Worm (Caenorhabditis elegans) whole organism, early embryonic: ENCODE data around the gene F46H5.11.

Experiments
- aly-1 ChIP-seq: sonication (generic microtip); optimal IDR thresholded peaks from 2 replicates; lab custom pipeline; 2016; ENCODE audit warnings: missing genetic modification characterization, missing compliant biosample characterization
- ama-1 ChIP-seq: fragments of 150-350 bp; optimal IDR thresholded peaks from 2 replicates; lab custom pipeline; 2014
- ceh-13 ChIP-seq: fragments of 200-800 bp; sonication (Bioruptor generic); optimal IDR thresholded peaks from 2 replicates; lab custom pipeline; 2018; ENCODE audit warnings: mild to moderate bottlenecking, missing genetic modification characterization, missing compliant biosample characterization
- ceh-36 ChIP-seq: sonication (generic microtip); optimal IDR thresholded peaks from 2 replicates; lab custom pipeline; 2016; ENCODE audit warnings: missing genetic modification characterization, inconsistent platforms, missing compliant biosample characterization
- flt-1 ChIP-seq: fragments of 200-800 bp; sonication (Bioruptor generic); IDR thresholded peaks from 2 replicates; pipeline ENCODE4 v1.3.6; 2022; ENCODE audit warnings: missing genetic modification characterization, missing compliant biosample characterization
- hmg-4 ChIP-seq: fragments of 200-800 bp; sonication (Bioruptor generic); optimal IDR thresholded peaks from 2 replicates; lab custom pipeline; 2018; ENCODE audit warnings: mild to moderate bottlenecking, missing genetic modification characterization, missing compliant biosample characterization
- pes-1 ChIP-seq: fragments of 200-800 bp; sonication (Bioruptor generic); IDR thresholded peaks from 2 replicates; pipeline ENCODE4 v1.3.6; 2022; ENCODE audit warnings: missing genetic modification reagents, missing genetic modification characterization, missing compliant biosample characterization
- scrt-1 ChIP-seq: fragments of 200-800 bp; sonication (Bioruptor generic); IDR thresholded peaks from 2 replicates; pipeline ENCODE4 v1.3.6; 2022; ENCODE audit warnings: missing genetic modification characterization, missing compliant biosample characterization
- sea-1 ChIP-seq: fragments of 200-800 bp; sonication (Bioruptor generic); conservative IDR thresholded peaks from 2 replicates; pipeline ENCODE4 v1.3.6; 2022; ENCODE audit warnings: missing genetic modification characterization, missing compliant biosample characterization
- tbx-11 ChIP-seq: fragments of 200-800 bp; sonication (Bioruptor generic); IDR thresholded peaks from 2 replicates; pipeline ENCODE4 v1.3.6; 2022; ENCODE audit warnings: missing genetic modification characterization, missing compliant biosample characterization
- tbx-37 ChIP-seq: fragments of 200-800 bp; sonication (Bioruptor generic); conservative IDR thresholded peaks from 2 replicates; pipeline ENCODE4 v1.3.6; 2022; ENCODE audit warnings: missing genetic modification reagents, missing genetic modification characterization, missing compliant biosample characterization
- tra-4 ChIP-seq: sonication (generic microtip); optimal IDR thresholded peaks from 2 replicates; lab custom pipeline; 2017; ENCODE audit warnings: missing genetic modification characterization, missing compliant biosample characterization

ce11 chrX:7234074-7234453 lies 37.8 kb downstream of the F46H5.11 start:
- no peak for TF ChIP-seq tbx-37 (GFP tag; lab: Robert Waterston, UW)
- no peak for TF ChIP-seq sea-1 (GFP tag; lab: Robert Waterston, UW)
- no peak for TF ChIP-seq aly-1
- TF ChIP-seq flt-1: no peak
- TF ChIP-seq ama-1: no peak
- TF ChIP-seq ceh-13 (GFP tag; lab: Kevin White, UChicago): no peak
- no peak for TF ChIP-seq tra-4 (tag; lab: Kevin White, UChicago)
- no peak for TF ChIP-seq pes-1 (GFP tag; lab: Robert Waterston, UW)
- TF ChIP-seq ceh-36 (tag; lab: Kevin White, UChicago): no peak
- TF ChIP-seq tbx-11 (GFP tag; lab: Robert Waterston, UW): no peak
- no peak for TF ChIP-seq scrt-1 (GFP tag; lab: Robert Waterston, UW)
- no peak for TF ChIP-seq hmg-4
